Worm (Caenorhabditis elegans) whole organism, L4 larva: ENCODE measurements around the gene ubc-18.

Experiments
- D1046.2 ChIP-seq: fragments of 200-800 bp; sonication (Bioruptor generic); IDR thresholded peaks from 2 replicates; pipeline ENCODE4 v1.3.6; 2022; ENCODE audit warnings: missing genetic modification characterization, missing compliant biosample characterization
- F26F4.8 ChIP-seq: fragments of 200-800 bp; sonication (Bioruptor generic); conservative IDR thresholded peaks from 2 replicates; pipeline ENCODE4 v1.3.6; 2022; ENCODE audit warnings: missing genetic modification characterization, missing compliant biosample characterization
- F37D6.2 ChIP-seq: sonication (generic microtip); optimal IDR thresholded peaks from 2 replicates; lab custom pipeline; 2016; ENCODE audit warnings: mild to moderate bottlenecking, missing genetic modification characterization, missing compliant biosample characterization
- F49E8.2 ChIP-seq: sonication (generic microtip); optimal IDR thresholded peaks from 2 replicates; lab custom pipeline; 2016; ENCODE audit warnings: missing compliant biosample characterization, mild to moderate bottlenecking, missing genetic modification characterization, borderline replicate concordance
- R02D3.7 ChIP-seq: fragments of 150-350 bp; sonication (generic microtip); optimal IDR thresholded peaks from 3 replicates; lab custom pipeline; 2014; ENCODE audit warnings: missing biosample characterization, missing genetic modification characterization
- T20F7.1 ChIP-seq: fragments of 200-800 bp; sonication (Bioruptor generic); optimal IDR thresholded peaks from 2 replicates; lab custom pipeline; 2018; ENCODE audit warnings: mild to moderate bottlenecking, missing genetic modification characterization, missing compliant biosample characterization
- Y105C5A.15 ChIP-seq: fragments of 200-800 bp; sonication (Bioruptor generic); IDR thresholded peaks from 2 replicates; pipeline ENCODE4 v1.3.6; 2022; ENCODE audit warnings: missing genetic modification characterization, missing compliant biosample characterization
- Y48G9A.11 ChIP-seq: fragments of 200-800 bp; sonication (Bioruptor generic); IDR thresholded peaks from 2 replicates; pipeline ENCODE4 v1.3.6; 2022; ENCODE audit warnings: missing genetic modification reagents, missing genetic modification characterization, missing compliant biosample characterization
- Y5F2A.4 ChIP-seq: fragments of 200-800 bp; sonication (Bioruptor generic); optimal IDR thresholded peaks from 2 replicates; lab custom pipeline; 2018; ENCODE audit warnings: mild to moderate bottlenecking, missing genetic modification characterization, missing compliant biosample characterization
- ZK337.2 ChIP-seq: fragments of 200-800 bp; sonication (Bioruptor generic); IDR thresholded peaks from 2 replicates; pipeline ENCODE4 v1.3.6; 2022; ENCODE audit warnings: missing genetic modification reagents, missing genetic modification characterization, missing compliant biosample characterization
- ZK546.5 ChIP-seq, 2 experiments: sonication (generic microtip); optimal IDR thresholded peaks; 2 replicates each; lab custom pipeline; 2017; ENCODE audit warnings: missing biosample characterization in 2 of 2, missing genetic modification characterization in 2 of 2
- aha-1 ChIP-seq: fragments of 150-350 bp; peaks from one replicate; lab custom pipeline; 2014; ENCODE audit warnings: missing biosample characterization, missing genetic modification characterization
- ama-1 ChIP-seq: fragments of 150-350 bp; optimal IDR thresholded peaks from 2 replicates; lab custom pipeline; 2014; ENCODE audit warnings: inconsistent platforms, mixed read lengths
- attf-4 ChIP-seq: sonication (generic microtip); optimal IDR thresholded peaks from 3 replicates; lab custom pipeline; 2017; ENCODE audit warnings: missing biosample characterization, missing genetic modification characterization
- ceh-20 ChIP-seq: fragments of 200-800 bp; sonication (Bioruptor generic); IDR thresholded peaks from 2 replicates; pipeline ENCODE4 v1.3.6; 2022; ENCODE audit warnings: missing genetic modification reagents, missing genetic modification characterization, missing compliant biosample characterization
- ceh-62 ChIP-seq: sonication (generic microtip); optimal IDR thresholded peaks from 2 replicates; lab custom pipeline; 2017; ENCODE audit warnings: missing biosample characterization, missing genetic modification characterization
- ceh-82 ChIP-seq: sonication (generic microtip); optimal IDR thresholded peaks from 2 replicates; lab custom pipeline; 2017; ENCODE audit warnings: missing biosample characterization, missing genetic modification characterization
- ces-1 ChIP-seq: fragments of 150-350 bp; sonication (generic microtip); optimal IDR thresholded peaks from 4 replicates; lab custom pipeline; 2014; ENCODE audit warnings: missing biosample characterization, missing genetic modification reagents, missing genetic modification characterization
- daf-12 ChIP-seq: fragments of 150-350 bp; optimal IDR thresholded peaks from 2 replicates; lab custom pipeline; 2014; ENCODE audit warnings: missing biosample characterization, missing genetic modification reagents, missing genetic modification characterization
- daf-8 ChIP-seq: fragments of 200-800 bp; sonication (Bioruptor generic); IDR thresholded peaks from 2 replicates; pipeline ENCODE4 v1.3.6; 2022; ENCODE audit warnings: missing genetic modification characterization, missing compliant biosample characterization
- dmd-6 ChIP-seq: fragments of 200-800 bp; sonication (Bioruptor generic); IDR thresholded peaks from 2 replicates; pipeline ENCODE4 v1.3.6; 2022; ENCODE audit warnings: missing genetic modification reagents, missing genetic modification characterization, missing compliant biosample characterization
- dmd-8 ChIP-seq: fragments of 200-800 bp; sonication (Bioruptor generic); IDR thresholded peaks from 2 replicates; pipeline ENCODE4 v1.3.6; 2022; ENCODE audit warnings: missing genetic modification characterization, missing compliant biosample characterization
- dmd-9 ChIP-seq: fragments of 200-800 bp; sonication (Bioruptor generic); IDR thresholded peaks from 2 replicates; pipeline ENCODE4 v1.3.6; 2022; ENCODE audit warnings: missing genetic modification reagents, missing genetic modification characterization, missing compliant biosample characterization
- egl-27 ChIP-seq: sonication (generic microtip); optimal IDR thresholded peaks from 3 replicates; lab custom pipeline; 2017; ENCODE audit warnings: missing biosample characterization, missing genetic modification reagents, missing genetic modification characterization
- fkh-10 ChIP-seq: fragments of 150-350 bp; optimal IDR thresholded peaks from 2 replicates; lab custom pipeline; 2014; ENCODE audit warnings: missing biosample characterization, missing genetic modification reagents, missing genetic modification characterization
- hif-1 ChIP-seq, 2 experiments: sonication (generic microtip); optimal IDR thresholded peaks; 2 replicates each; lab custom pipeline; 2016 to 2017; ENCODE audit warnings: missing compliant biosample characterization in 2 of 2, missing genetic modification characterization in 2 of 2, missing genetic modification reagents in 2 of 2, missing genotype in 2 of 2, mild to moderate bottlenecking in 1 of 2
- hlh-11 ChIP-seq: fragments of 200-800 bp; sonication (Bioruptor generic); optimal IDR thresholded peaks from 2 replicates; lab custom pipeline; 2018; ENCODE audit warnings: mild to moderate bottlenecking, missing genetic modification characterization, missing compliant biosample characterization
- jun-1 ChIP-seq: fragments of 150-350 bp; optimal IDR thresholded peaks from 2 replicates; lab custom pipeline; 2014; ENCODE audit warnings: missing biosample characterization, missing genetic modification reagents, missing genetic modification characterization
- lin-15B ChIP-seq: fragments of 150-350 bp; sonication (generic microtip); optimal IDR thresholded peaks from 3 replicates; lab custom pipeline; 2014; ENCODE audit warnings: missing biosample characterization, missing genetic modification characterization
- lin-38 ChIP-seq: fragments of 200-800 bp; sonication (Bioruptor generic); IDR thresholded peaks from 2 replicates; pipeline ENCODE4 v1.3.6; 2022; ENCODE audit warnings: missing genetic modification reagents, missing genetic modification characterization, missing compliant biosample characterization
- lin-39 ChIP-seq: fragments of 150-350 bp; optimal IDR thresholded peaks from 2 replicates; lab custom pipeline; 2014; ENCODE audit warnings: missing biosample characterization, missing genetic modification reagents, missing genetic modification characterization
- lir-3 ChIP-seq: sonication (generic microtip); optimal IDR thresholded peaks from 2 replicates; lab custom pipeline; 2016; ENCODE audit warnings: mild to moderate bottlenecking, missing genetic modification characterization, missing compliant biosample characterization
- madf-9 ChIP-seq: fragments of 200-800 bp; sonication (Bioruptor generic); conservative IDR thresholded peaks from 2 replicates; pipeline ENCODE4 v1.3.6; 2022; ENCODE audit warnings: missing genetic modification reagents, missing genetic modification characterization, missing compliant biosample characterization
- mdl-1 ChIP-seq, 2 experiments: fragments of 150-350 bp in 1 of 2; sonication (generic microtip) in 1 of 2; optimal IDR thresholded peaks; 2 replicates each; lab custom pipeline; 2014 to 2017; ENCODE audit warnings: missing biosample characterization in 2 of 2, missing genetic modification characterization in 2 of 2
- mep-1 ChIP-seq: fragments of 150-350 bp; sonication (generic microtip); optimal IDR thresholded peaks from 3 replicates; lab custom pipeline; 2014; ENCODE audit warnings: missing biosample characterization, missing genetic modification characterization
- mes-2 ChIP-seq: sonication (generic microtip); optimal IDR thresholded peaks from 2 replicates; lab custom pipeline; 2016; ENCODE audit warnings: missing genotype, mild to moderate bottlenecking, missing genetic modification characterization, missing compliant biosample characterization; ENCODE audit not compliant: poor library complexity, severe bottlenecking
- mxl-2 ChIP-seq: fragments of 200-800 bp; sonication (Bioruptor generic); conservative IDR thresholded peaks from 2 replicates; pipeline ENCODE4 v1.3.6; 2022; ENCODE audit warnings: missing genetic modification reagents, missing genetic modification characterization, missing compliant biosample characterization
- nhr-41 ChIP-seq: fragments of 200-800 bp; sonication (Bioruptor generic); IDR thresholded peaks from 2 replicates; pipeline ENCODE4 v1.3.6; 2022; ENCODE audit warnings: missing genetic modification reagents, missing genetic modification characterization, missing compliant biosample characterization
- nhr-48 ChIP-seq: sonication (generic microtip); optimal IDR thresholded peaks from 2 replicates; lab custom pipeline; 2016; ENCODE audit warnings: mild to moderate bottlenecking, missing genetic modification characterization, missing compliant biosample characterization
- nhr-6 ChIP-seq: fragments of 150-350 bp; optimal IDR thresholded peaks from 2 replicates; lab custom pipeline; 2014; ENCODE audit warnings: missing biosample characterization, missing genetic modification characterization
- sdz-12 ChIP-seq: fragments of 200-800 bp; sonication (Bioruptor generic); optimal IDR thresholded peaks from 2 replicates; lab custom pipeline; 2018; ENCODE audit warnings: mild to moderate bottlenecking, missing genetic modification characterization, missing compliant biosample characterization
- snpc-1.2 ChIP-seq: fragments of 200-800 bp; sonication (Bioruptor generic); IDR thresholded peaks from 2 replicates; pipeline ENCODE4 v1.3.6; 2022; ENCODE audit warnings: missing genetic modification reagents, missing genetic modification characterization, missing compliant biosample characterization
- snpc-4 ChIP-seq: fragments of 150-350 bp; optimal IDR thresholded peaks from 2 replicates; lab custom pipeline; 2014; ENCODE audit warnings: missing biosample characterization, missing genetic modification characterization
- spr-1 ChIP-seq: sonication (generic microtip); optimal IDR thresholded peaks from 2 replicates; lab custom pipeline; 2016; ENCODE audit warnings: mild to moderate bottlenecking, missing genetic modification characterization, missing compliant biosample characterization
- tra-1 ChIP-seq: fragments of 200-800 bp; sonication (Bioruptor generic); IDR thresholded peaks from 2 replicates; pipeline ENCODE4 v1.3.6; 2022; ENCODE audit warnings: missing genetic modification reagents, missing genetic modification characterization, missing compliant biosample characterization
- unc-62 ChIP-seq, 3 experiments: fragments of 150-350 bp in 1 of 3; sonication (generic microtip); optimal IDR thresholded peaks in 2 of 3; peaks in 1 of 3; 1 replicate in 1 of 3; 2 replicates in 2 of 3; lab custom pipeline; 2014 to 2017; ENCODE audit warnings: missing biosample characterization in 3 of 3, missing genetic modification characterization in 3 of 3, missing genetic modification reagents in 3 of 3, missing genotype in 1 of 3
- vab-7 ChIP-seq: fragments of 200-800 bp; sonication (Bioruptor generic); IDR thresholded peaks from 2 replicates; pipeline ENCODE4 v1.3.6; 2022; ENCODE audit warnings: missing genetic modification reagents, missing genetic modification characterization, missing compliant biosample characterization
- zag-1 ChIP-seq: fragments of 150-350 bp; optimal IDR thresholded peaks from 2 replicates; lab custom pipeline; 2014; ENCODE audit warnings: missing biosample characterization, missing genetic modification characterization
- zfp-2 ChIP-seq: sonication (generic microtip); optimal IDR thresholded peaks from 2 replicates; lab custom pipeline; 2016; ENCODE audit warnings: mild to moderate bottlenecking, missing genetic modification characterization, missing compliant biosample characterization
- zip-11 ChIP-seq: fragments of 200-800 bp; sonication (Bioruptor generic); IDR thresholded peaks from 2 replicates; pipeline ENCODE4 v1.3.6; 2022; ENCODE audit warnings: missing genetic modification characterization, missing compliant biosample characterization
- ztf-11 ChIP-seq: fragments of 150-350 bp; optimal IDR thresholded peaks from 2 replicates; lab custom pipeline; 2014; ENCODE audit warnings: missing biosample characterization, missing genetic modification characterization
- ztf-7 ChIP-seq: fragments of 150-350 bp; optimal IDR thresholded peaks from 2 replicates; lab custom pipeline; 2014; ENCODE audit warnings: missing biosample characterization, missing genetic modification characterization

Gene ubc-18

ce11 chrIII:7116615-7117252 lies 48.4 kb upstream of the ubc-18 start (continued):
- TF ChIP-seq Y48G9A.11 (GFP tag; lab: Robert Waterston, UW) (no peak), ama-1 (lab: Kevin White, UChicago) (no peak), D1046.2 (GFP tag; lab: Robert Waterston, UW) (no peak), jun-1 (no peak), F37D6.2 (no peak), mxl-2 (no peak), ztf-7 (tag; lab: Kevin White, UChicago) (peak; percentile 16), aha-1 (tag; lab: Kevin White, UChicago) (peak; percentile 91), hif-1 (tag; optimal IDR thresholded peaks at IDR 0.05; lab: Kevin White, UChicago) (no peak), zag-1 (no peak), ZK546.5 (tag; optimal IDR thresholded peaks at IDR 0.05; lab: Kevin White, UChicago) (no peak), attf-4 (tag; lab: Kevin White, UChicago) (no peak), mes-2 (tag; lab: Kevin White, UChicago) (peak; percentile 52), dmd-6 (GFP tag; lab: Robert Waterston, UW) (peak; percentile 77), Y105C5A.15 (no peak), lir-3 (tag; lab: Kevin White, UChicago) (no peak), tra-1 (GFP tag; lab: Robert Waterston, UW) (peak; percentile 46; the same call in 1 of the 2 replicates), ces-1 (GFP tag; lab: Kevin White, UChicago) (no peak), dmd-8 (GFP tag; lab: Robert Waterston, UW) (no peak), snpc-4 (tag; lab: Kevin White, UChicago) (no peak), lin-39 (tag; lab: Kevin White, UChicago) (no peak), nhr-6 (tag; lab: Kevin White, UChicago) (peak; percentile 17), sdz-12 (GFP tag; lab: Kevin White, UChicago) (no peak), vab-7 (GFP tag; lab: Robert Waterston, UW) (no peak), unc-62 (GFP tag; optimal IDR thresholded peaks at IDR 0.05 in 1 of 2; lab: Kevin White, UChicago) (no peak), unc-62 (tag; optimal IDR thresholded peaks at IDR 0.05; lab: Kevin White, UChicago) (no peak), daf-8 (GFP tag; lab: Robert Waterston, UW) (no peak), F49E8.2 (tag; lab: Kevin White, UChicago) (no peak), ceh-82 (tag; lab: Kevin White, UChicago) (no peak), F26F4.8 (no peak), ZK337.2 (GFP tag; lab: Robert Waterston, UW) (no peak), mdl-1 (tag; optimal IDR thresholded peaks at IDR 0.05; lab: Kevin White, UChicago) (peak; percentile 46 to 71), snpc-1.2 (no peak), nhr-41 (GFP tag; lab: Robert Waterston, UW) (no peak), zfp-2 (tag; lab: Kevin White, UChicago) (no peak), daf-12 (tag; lab: Kevin White, UChicago) (no peak), lin-15B (no peak), T20F7.1 (GFP tag; lab: Kevin White, UChicago) (no peak), spr-1 (no peak), fkh-10 (GFP tag; lab: Kevin White, UChicago) (no peak), ceh-20 (GFP tag; lab: Robert Waterston, UW) (no peak), egl-27 (no peak), ceh-62 (no peak), nhr-48 (tag; lab: Kevin White, UChicago) (peak; percentile 33), hlh-11 (tag; lab: Kevin White, UChicago) (peak; percentile 81), ztf-11 (tag; lab: Kevin White, UChicago) (no peak), lin-38 (peak; percentile 22), madf-9 (no peak), Y5F2A.4 (GFP tag; lab: Kevin White, UChicago) (no peak), R02D3.7 (tag; lab: Kevin White, UChicago) (no peak), zip-11 (no peak), mep-1 (tag; lab: Kevin White, UChicago) (peak; percentile 79), dmd-9 (no peak)
